Worm (Caenorhabditis elegans) whole organism, L3 larva: ENCODE measurements around the gene F57F4.1.

Source experiments
- lin-15B ChIP-seq: fragments of 150-350 bp; optimal IDR thresholded peaks from 2 replicates; lab custom pipeline; 2014; ENCODE audit warnings: missing biosample characterization, missing genetic modification characterization
- nhr-28 ChIP-seq: fragments of 150-350 bp; optimal IDR thresholded peaks from 2 replicates; lab custom pipeline; 2014; ENCODE audit warnings: missing biosample characterization, missing genetic modification characterization
- snpc-4 ChIP-seq: fragments of 150-350 bp; optimal IDR thresholded peaks from 2 replicates; lab custom pipeline; 2014; ENCODE audit warnings: missing biosample characterization, missing genetic modification characterization
- ztf-11 ChIP-seq: fragments of 150-350 bp; optimal IDR thresholded peaks from 2 replicates; lab custom pipeline; 2014; ENCODE audit warnings: missing biosample characterization, missing genetic modification characterization

ce11 chrV:6361688-6362087 lies 28.6 kb upstream of the F57F4.1 start:
- no peak for TF ChIP-seq ztf-11 (tag; lab: Kevin White, UChicago)
- TF ChIP-seq snpc-4 (tag; lab: Kevin White, UChicago): no peak
- TF ChIP-seq lin-15B (tag; lab: Kevin White, UChicago): no peak
- TF ChIP-seq nhr-28: no peak
